Fruit fly (Drosophila melanogaster): ENCODE data around the gene GlcAT-S.

The GlcAT-S gene

dm6 chr2L:9616654-9617053 lies 385 bp downstream of the GlcAT-S start (continued):
- TF ChIP-seq CG4617 (GFP tag; optimal IDR thresholded peaks at IDR 0.05; ENCODE audit: borderline replicate concordance), result peak; percentile 24
- TF ChIP-seq corto (GFP tag; optimal IDR thresholded peaks at IDR 0.05), result no peak
- TF ChIP-seq CHES-1-like (GFP tag; optimal IDR thresholded peaks at IDR 0.05), result peak; percentile 39
- TF ChIP-seq CG1024 (GFP tag; IDR thresholded peaks at IDR 0.05), result peak; percentile 26; the same call in 1 of the 2 replicates
- TF ChIP-seq CG10959 (GFP tag; IDR thresholded peaks at IDR 0.05), result no peak
- TF ChIP-seq CG12219 (GFP tag; optimal IDR thresholded peaks at IDR 0.05), result no peak
- TF ChIP-seq sug (tag; optimal IDR thresholded peaks at IDR 0.05), result peak; percentile 33
- no peak for TF ChIP-seq slou (GFP tag; optimal IDR thresholded peaks at IDR 0.05)
- peak; percentile 35 for TF ChIP-seq CG17359 (tag; optimal IDR thresholded peaks at IDR 0.05)
- no peak for TF ChIP-seq Ssrp (tag; optimal IDR thresholded peaks at IDR 0.05)
- TF ChIP-seq crol (GFP tag; IDR thresholded peaks at IDR 0.05), result peak; percentile 16; the same call in 1 of the 2 replicates
- peak; percentile 88 for TF ChIP-seq amos (GFP tag; IDR thresholded peaks at IDR 0.05; ENCODE audit: partially characterized antibody)
- TF ChIP-seq ssp (GFP tag; IDR thresholded peaks at IDR 0.05), result no peak
- peak; percentile 37 for TF ChIP-seq CG9817 (tag; optimal IDR thresholded peaks at IDR 0.05)
- peak; percentile 39 for TF ChIP-seq wek (GFP tag; optimal IDR thresholded peaks at IDR 0.05)
- peak in 1 of 2 experiments; percentile 31 for TF ChIP-seq Eip74EF (GFP tag; optimal IDR thresholded peaks at IDR 0.05)
- TF ChIP-seq CG12942 (GFP tag; optimal IDR thresholded peaks at IDR 0.05), result peak; percentile 20
- no peak for TF ChIP-seq lola (GFP tag; optimal IDR thresholded peaks at IDR 0.05)
- 0 out of 2 replicates have a peak, but pooled peaks have one; percentile 36 for TF ChIP-seq CG14014 (GFP tag; IDR thresholded peaks at IDR 0.05)
- TF ChIP-seq CG2129 (GFP tag; IDR thresholded peaks at IDR 0.05; ENCODE audit: partially characterized antibody), result peak; percentile 26; the same call in 1 of the 2 replicates
- no peak for TF ChIP-seq CG6854 (GFP tag; optimal IDR thresholded peaks at IDR 0.05)
- TF ChIP-seq run (tag; optimal IDR thresholded peaks at IDR 0.05), result peak; percentile 19
- no peak for TF ChIP-seq CG1792 (GFP tag; optimal IDR thresholded peaks at IDR 0.05)
- TF ChIP-seq gem (tag; optimal IDR thresholded peaks at IDR 0.05), result peak; percentile 33
- TF ChIP-seq Antp (GFP tag; optimal IDR thresholded peaks at IDR 0.05), result peak; percentile 61
- no peak for TF ChIP-seq tap (tag; optimal IDR thresholded peaks at IDR 0.05)
- TF ChIP-seq CG8924 (tag; optimal IDR thresholded peaks at IDR 0.05), result peak; percentile 19
- peak; percentile 39; the same call in 1 of the 2 replicates for TF ChIP-seq ranshi (GFP tag; IDR thresholded peaks at IDR 0.05)
- 0 out of 2 replicates have a peak, but pooled peaks have one; percentile 13 for TF ChIP-seq bowl (GFP tag; IDR thresholded peaks at IDR 0.05)
- TF ChIP-seq GATAe (GFP tag; conservative IDR thresholded peaks at IDR 0.05), result no peak
- peak; percentile 61; the same call in 2 of the 3 replicates for TF ChIP-seq Aef1 (GFP tag; IDR thresholded peaks at IDR 0.05)
- no peak for TF ChIP-seq ERR (GFP tag; optimal IDR thresholded peaks at IDR 0.05)
- peak; percentile 61 for TF ChIP-seq CG11247 (GFP tag; IDR thresholded peaks at IDR 0.05)
- peak; percentile 29; the same call in 1 of the 2 replicates for TF ChIP-seq Ptx1 (GFP tag; IDR thresholded peaks at IDR 0.05)
- TF ChIP-seq chif (GFP tag; optimal IDR thresholded peaks at IDR 0.05), result peak in 1 of 2 experiments; percentile 68
- peak; percentile 86 for TF ChIP-seq gcm2 (GFP tag; optimal IDR thresholded peaks at IDR 0.05)
- TF ChIP-seq HLHmδ (GFP tag; optimal IDR thresholded peaks at IDR 0.05), result peak; percentile 28
- TF ChIP-seq vnd (GFP tag; IDR thresholded peaks at IDR 0.05; ENCODE audit: partially characterized antibody), result 0 out of 3 replicates have a peak, but pooled peaks have one; percentile 22
- peak; percentile 26 for TF ChIP-seq CG17568 (GFP tag; optimal IDR thresholded peaks at IDR 0.05)
- no peak for TF ChIP-seq CG11723 (GFP tag; optimal IDR thresholded peaks at IDR 0.05)
- peak; percentile 20 for TF ChIP-seq caup (GFP tag; optimal IDR thresholded peaks at IDR 0.05; ENCODE audit: severe bottlenecking)
- peak; percentile 24 for TF ChIP-seq Bteb2 (GFP tag; optimal IDR thresholded peaks at IDR 0.05)
- TF ChIP-seq CG11695 (GFP tag; IDR thresholded peaks at IDR 0.05), result peak; percentile 31; the same call in 1 of the 3 replicates
- TF ChIP-seq CG9932 (GFP tag; IDR thresholded peaks at IDR 0.05), result peak; percentile 71
- peak; percentile 44 for TF ChIP-seq fu2 (GFP tag; optimal IDR thresholded peaks at IDR 0.05)
- peak; percentile 55 for TF ChIP-seq disco-r (GFP tag; optimal IDR thresholded peaks at IDR 0.05)
- peak; percentile 59 for TF ChIP-seq CG7987 (GFP tag; optimal IDR thresholded peaks at IDR 0.05)
- TF ChIP-seq HmgZ (tag; optimal IDR thresholded peaks at IDR 0.05), result peak; percentile 88
- TF ChIP-seq twi (tag; optimal IDR thresholded peaks at IDR 0.05), result no peak

Data from whole organism, embryonic.